In genomic region chr3L:818438-819138, dm6 we compare ENCODE assay signal across 1 fruit fly cellular context.
TF ChIP-seq lines count a peak whose summit lies in the region.

No protein-coding gene starts in this region.

TF ChIP-seq in whole organism, embryonic, 481 proteins besides CTCF, POLR2A, EP300 and RAD21 (continued from another document):
- TF ChIP-seq Sox102F (GFP tag; optimal IDR thresholded peaks at IDR 0.05; lab: Kevin White, UChicago) (peak; percentile 60), da (GFP tag; optimal IDR thresholded peaks at IDR 0.05; lab: Kevin White, UChicago) (no peak), CG7839 (tag; optimal IDR thresholded peaks at IDR 0.05; lab: Kevin White, UChicago) (peak; percentile 28), CG12071 (GFP tag; optimal IDR thresholded peaks at IDR 0.05; lab: Kevin White, UChicago) (no peak), inv (GFP tag; IDR thresholded peaks at IDR 0.05; lab: Robert Waterston, UW; ENCODE audit: partially characterized antibody) (no peak), Deaf1 (tag; optimal IDR thresholded peaks at IDR 0.05; lab: Kevin White, UChicago) (no peak), disco-r (GFP tag; optimal IDR thresholded peaks at IDR 0.05; lab: Kevin White, UChicago) (no peak), ewg (GFP tag; optimal IDR thresholded peaks at IDR 0.05; lab: Kevin White, UChicago) (peak; percentile 15), cwo (GFP tag; optimal IDR thresholded peaks at IDR 0.05; lab: Kevin White, UChicago) (no peak), CG2678 (tag; optimal IDR thresholded peaks at IDR 0.05; lab: Kevin White, UChicago) (peak; percentile 11), sob (GFP tag; IDR thresholded peaks at IDR 0.05; lab: Robert Waterston, UW) (no peak), run (tag; optimal IDR thresholded peaks at IDR 0.05; lab: Kevin White, UChicago) (no peak), unpg (GFP tag; optimal IDR thresholded peaks at IDR 0.05; lab: Kevin White, UChicago) (peak; percentile 10), abd-A (tag; optimal IDR thresholded peaks at IDR 0.05; lab: Kevin White, UChicago) (no peak), D19A (tag; optimal IDR thresholded peaks at IDR 0.05; lab: Kevin White, UChicago) (peak; percentile 18), Dfd (GFP tag; optimal IDR thresholded peaks at IDR 0.05; lab: Kevin White, UChicago) (no peak), CG18262 (tag; optimal IDR thresholded peaks at IDR 0.05; lab: Kevin White, UChicago) (peak; percentile 21), dm (GFP tag; optimal IDR thresholded peaks at IDR 0.05; lab: Kevin White, UChicago) (no peak), CG16863 (GFP tag; optimal IDR thresholded peaks at IDR 0.05; lab: Kevin White, UChicago) (no peak), Hsf (GFP tag; optimal IDR thresholded peaks at IDR 0.05; lab: Kevin White, UChicago) (no peak), h (optimal IDR thresholded peaks at IDR 0.05; lab: Kevin White, UChicago) (no peak), CG8388 (GFP tag; optimal IDR thresholded peaks at IDR 0.05; lab: Kevin White, UChicago) (peak; percentile 59), onecut (GFP tag; IDR thresholded peaks at IDR 0.05; lab: Robert Waterston, UW) (no peak), Scr (GFP tag; IDR thresholded peaks at IDR 0.05; lab: Robert Waterston, UW; ENCODE audit: partially characterized antibody) (no peak), CoRest (tag; optimal IDR thresholded peaks at IDR 0.05; lab: Kevin White, UChicago) (peak; percentile 37), CG4328 (GFP tag; optimal IDR thresholded peaks at IDR 0.05; lab: Kevin White, UChicago) (no peak), lbe (GFP tag; optimal IDR thresholded peaks at IDR 0.05; lab: Kevin White, UChicago) (no peak), CG4730 (GFP tag; IDR thresholded peaks at IDR 0.05; lab: Robert Waterston, UW) (no peak), kni (GFP tag; optimal IDR thresholded peaks at IDR 0.05; lab: Kevin White, UChicago) (peak; percentile 65), toy (GFP tag; IDR thresholded peaks at IDR 0.05; lab: Robert Waterston, UW) (no peak), hkb (optimal IDR thresholded peaks at IDR 0.05; lab: Kevin White, UChicago) (no peak), hkb (GFP tag; IDR thresholded peaks at IDR 0.05; lab: Robert Waterston, UW) (peak; percentile 23; the same call in 1 of the 2 replicates), CG12659 (GFP tag; optimal IDR thresholded peaks at IDR 0.05; lab: Kevin White, UChicago) (peak; percentile 11), CG17359 (tag; optimal IDR thresholded peaks at IDR 0.05; lab: Kevin White, UChicago) (peak; percentile 34), bigmax (GFP tag; optimal IDR thresholded peaks at IDR 0.05; lab: Kevin White, UChicago) (no peak), wdn (GFP tag; IDR thresholded peaks at IDR 0.05; lab: Robert Waterston, UW) (no peak), CG1602 (GFP tag; optimal IDR thresholded peaks at IDR 0.05; lab: Kevin White, UChicago) (peak; percentile 1), lov (optimal IDR thresholded peaks at IDR 0.05; lab: Kevin White, UChicago) (no peak), lov (GFP tag; IDR thresholded peaks at IDR 0.05; lab: Robert Waterston, UW) (0 out of 3 replicates have a peak, but pooled peaks have one; percentile 44), dmrt99B (tag; optimal IDR thresholded peaks at IDR 0.05; lab: Kevin White, UChicago) (peak; percentile 61), crc (GFP tag; optimal IDR thresholded peaks at IDR 0.05; lab: Kevin White, UChicago) (no peak), Dref (GFP tag; IDR thresholded peaks at IDR 0.05; lab: Robert Waterston, UW) (peak; percentile 31; the same call in 1 of the 2 replicates), pnt (GFP tag; optimal IDR thresholded peaks at IDR 0.05; lab: Kevin White, UChicago) (no peak), seq (GFP tag; IDR thresholded peaks at IDR 0.05; lab: Robert Waterston, UW) (peak; percentile 46; the same call in 1 of the 2 replicates), CG6813 (GFP tag; optimal IDR thresholded peaks at IDR 0.05; lab: Kevin White, UChicago) (no peak), BtbVII (GFP tag; optimal IDR thresholded peaks at IDR 0.05; lab: Kevin White, UChicago) (no peak), Drgx (GFP tag; IDR thresholded peaks at IDR 0.05; lab: Robert Waterston, UW) (peak; percentile 65), HmgD (GFP tag; optimal IDR thresholded peaks at IDR 0.05; lab: Kevin White, UChicago) (no peak), H2.0 (GFP tag; IDR thresholded peaks at IDR 0.05; lab: Robert Waterston, UW) (no peak; the same call in 1 of the 2 replicates), Side (GFP tag; optimal IDR thresholded peaks at IDR 0.05; lab: Kevin White, UChicago) (peak; percentile 23), so (GFP tag; IDR thresholded peaks at IDR 0.05; lab: Robert Waterston, UW) (no peak), Oli (tag; optimal IDR thresholded peaks at IDR 0.05; lab: Kevin White, UChicago) (peak; percentile 43), CG8089 (GFP tag; optimal IDR thresholded peaks at IDR 0.05; lab: Kevin White, UChicago) (no peak), ci (GFP tag; IDR thresholded peaks at IDR 0.05; lab: Robert Waterston, UW) (peak; percentile 50; the same call in 1 of the 3 replicates), CG34224 (GFP tag; IDR thresholded peaks at IDR 0.05; lab: Robert Waterston, UW; ENCODE audit: partially characterized antibody) (no peak), CG11504 (tag; optimal IDR thresholded peaks at IDR 0.05; lab: Kevin White, UChicago) (peak; percentile 65), Hmr (GFP tag; optimal IDR thresholded peaks at IDR 0.05; lab: Kevin White, UChicago) (no peak), fd96Cb (tag; optimal IDR thresholded peaks at IDR 0.05; lab: Kevin White, UChicago) (peak; percentile 13), CG3281 (GFP tag; optimal IDR thresholded peaks at IDR 0.05; lab: Kevin White, UChicago) (no peak), sens-2 (GFP tag; IDR thresholded peaks at IDR 0.05; lab: Robert Waterston, UW) (no peak), Hr51 (GFP tag; optimal IDR thresholded peaks at IDR 0.05; lab: Kevin White, UChicago) (peak in 1 of 2 experiments; percentile 56), CG13424 (tag; optimal IDR thresholded peaks at IDR 0.05; lab: Kevin White, UChicago) (peak; percentile 46), CG32772 (GFP tag; IDR thresholded peaks at IDR 0.05; lab: Robert Waterston, UW) (no peak)
